Worm (Caenorhabditis elegans) whole organism, L4 larva: ENCODE results near the gene C45B11.5.

ENCODE experiments used
- F10B5.3 ChIP-seq: sonication (generic microtip); optimal IDR thresholded peaks from 2 replicates; lab custom pipeline; 2016; ENCODE audit warnings: mild to moderate bottlenecking, missing genetic modification characterization, missing compliant biosample characterization
- F44E2.7 ChIP-seq: fragments of 200-800 bp; sonication (Bioruptor generic); IDR thresholded peaks from 2 replicates; pipeline ENCODE4 v2.1.2; 2022; ENCODE audit warnings: missing genetic modification characterization, missing compliant biosample characterization
- R02D3.7 ChIP-seq: fragments of 150-350 bp; sonication (generic microtip); optimal IDR thresholded peaks from 3 replicates; lab custom pipeline; 2014; ENCODE audit warnings: missing biosample characterization, missing genetic modification characterization
- T20F7.1 ChIP-seq: fragments of 200-800 bp; sonication (Bioruptor generic); optimal IDR thresholded peaks from 2 replicates; lab custom pipeline; 2018; ENCODE audit warnings: mild to moderate bottlenecking, missing genetic modification characterization, missing compliant biosample characterization
- T26A8.4 ChIP-seq: fragments of 200-800 bp; sonication (Bioruptor generic); IDR thresholded peaks from 2 replicates; pipeline ENCODE4 v1.3.6; 2022; ENCODE audit warnings: missing genetic modification characterization, missing compliant biosample characterization
- Y75B8A.6 ChIP-seq: fragments of 200-800 bp; sonication (Bioruptor generic); IDR thresholded peaks from 2 replicates; pipeline ENCODE4 v1.3.6; 2022; ENCODE audit warnings: missing genetic modification reagents, missing genetic modification characterization, missing compliant biosample characterization
- ZK546.5 ChIP-seq, 2 experiments: sonication (generic microtip); optimal IDR thresholded peaks; 2 replicates each; lab custom pipeline; 2017; ENCODE audit warnings: missing biosample characterization in 2 of 2, missing genetic modification characterization in 2 of 2
- aly-2 ChIP-seq: sonication (generic microtip); optimal IDR thresholded peaks from 2 replicates; lab custom pipeline; 2018; ENCODE audit warnings: missing biosample characterization, missing genetic modification characterization
- ama-1 ChIP-seq: fragments of 150-350 bp; optimal IDR thresholded peaks from 2 replicates; lab custom pipeline; 2014; ENCODE audit warnings: inconsistent platforms, mixed read lengths
- ceh-20 ChIP-seq: fragments of 200-800 bp; sonication (Bioruptor generic); IDR thresholded peaks from 2 replicates; pipeline ENCODE4 v1.3.6; 2022; ENCODE audit warnings: missing genetic modification reagents, missing genetic modification characterization, missing compliant biosample characterization
- daf-16 ChIP-seq, 3 experiments: sonication (generic microtip); optimal IDR thresholded peaks; 2 replicates each; lab custom pipeline; 2016 to 2017; ENCODE audit warnings: missing genetic modification characterization in 3 of 3, missing genetic modification reagents in 3 of 3, mild to moderate bottlenecking in 2 of 3, missing compliant biosample characterization in 2 of 3, missing biosample characterization in 1 of 3, moderate library complexity in 1 of 3
- dmd-6 ChIP-seq: fragments of 200-800 bp; sonication (Bioruptor generic); IDR thresholded peaks from 2 replicates; pipeline ENCODE4 v1.3.6; 2022; ENCODE audit warnings: missing genetic modification reagents, missing genetic modification characterization, missing compliant biosample characterization
- duxl-1 ChIP-seq: sonication (generic microtip); optimal IDR thresholded peaks from 2 replicates; lab custom pipeline; 2016; ENCODE audit warnings: mild to moderate bottlenecking, missing genetic modification characterization, moderate library complexity, missing compliant biosample characterization; ENCODE audit not compliant: poor library complexity
- dve-1 ChIP-seq: sonication (generic microtip); optimal IDR thresholded peaks from 2 replicates; lab custom pipeline; 2017; ENCODE audit warnings: antibody characterized with exemption, mild to moderate bottlenecking, missing genetic modification characterization, missing compliant biosample characterization; ENCODE audit not compliant: insufficient read depth
- egl-27 ChIP-seq: sonication (generic microtip); optimal IDR thresholded peaks from 3 replicates; lab custom pipeline; 2017; ENCODE audit warnings: missing biosample characterization, missing genetic modification reagents, missing genetic modification characterization
- hif-1 ChIP-seq, 2 experiments: sonication (generic microtip); optimal IDR thresholded peaks; 2 replicates each; lab custom pipeline; 2016 to 2017; ENCODE audit warnings: missing compliant biosample characterization in 2 of 2, missing genetic modification characterization in 2 of 2, missing genetic modification reagents in 2 of 2, missing genotype in 2 of 2, mild to moderate bottlenecking in 1 of 2
- hlh-11 ChIP-seq: fragments of 200-800 bp; sonication (Bioruptor generic); optimal IDR thresholded peaks from 2 replicates; lab custom pipeline; 2018; ENCODE audit warnings: mild to moderate bottlenecking, missing genetic modification characterization, missing compliant biosample characterization
- hlh-30 ChIP-seq: sonication (generic microtip); optimal IDR thresholded peaks from 2 replicates; lab custom pipeline; 2017; ENCODE audit warnings: antibody characterized with exemption, mild to moderate bottlenecking, missing genetic modification characterization, missing compliant biosample characterization; ENCODE audit not compliant: insufficient read depth
- lin-1 ChIP-seq: fragments of 200-800 bp; sonication (Bioruptor generic); IDR thresholded peaks from 2 replicates; pipeline ENCODE4 v1.3.6; 2022; ENCODE audit warnings: missing genetic modification reagents, missing genetic modification characterization, missing compliant biosample characterization
- lin-13 ChIP-seq: fragments of 150-350 bp; optimal IDR thresholded peaks from 2 replicates; lab custom pipeline; 2014; ENCODE audit warnings: missing biosample characterization, missing genetic modification reagents, missing genetic modification characterization
- lin-29 ChIP-seq: fragments of 200-800 bp; sonication (Bioruptor generic); IDR thresholded peaks from 2 replicates; pipeline ENCODE4 v1.3.6; 2022; ENCODE audit warnings: missing genetic modification reagents, missing genetic modification characterization, missing compliant biosample characterization
- lin-38 ChIP-seq: fragments of 200-800 bp; sonication (Bioruptor generic); IDR thresholded peaks from 2 replicates; pipeline ENCODE4 v1.3.6; 2022; ENCODE audit warnings: missing genetic modification reagents, missing genetic modification characterization, missing compliant biosample characterization
- lir-3 ChIP-seq: sonication (generic microtip); optimal IDR thresholded peaks from 2 replicates; lab custom pipeline; 2016; ENCODE audit warnings: mild to moderate bottlenecking, missing genetic modification characterization, missing compliant biosample characterization
- lsy-2 ChIP-seq, 2 experiments: fragments of 150-350 bp in 1 of 2; sonication (generic microtip) in 1 of 2; optimal IDR thresholded peaks; 2 replicates each; lab custom pipeline; 2014 to 2017; ENCODE audit warnings: missing biosample characterization in 2 of 2, missing genetic modification characterization in 2 of 2
- madf-5 ChIP-seq, 2 experiments: fragments of 200-800 bp; sonication (Bioruptor generic); IDR thresholded peaks; 2 replicates each; pipeline ENCODE4 v1.3.6; 2022; ENCODE audit warnings: missing compliant biosample characterization in 2 of 2, missing genetic modification characterization in 2 of 2
- mdl-1 ChIP-seq, 2 experiments: fragments of 150-350 bp in 1 of 2; sonication (generic microtip) in 1 of 2; optimal IDR thresholded peaks; 2 replicates each; lab custom pipeline; 2014 to 2017; ENCODE audit warnings: missing biosample characterization in 2 of 2, missing genetic modification characterization in 2 of 2
- mep-1 ChIP-seq: fragments of 150-350 bp; sonication (generic microtip); optimal IDR thresholded peaks from 3 replicates; lab custom pipeline; 2014; ENCODE audit warnings: missing biosample characterization, missing genetic modification characterization
- mes-2 ChIP-seq: sonication (generic microtip); optimal IDR thresholded peaks from 2 replicates; lab custom pipeline; 2016; ENCODE audit warnings: missing genotype, mild to moderate bottlenecking, missing genetic modification characterization, missing compliant biosample characterization; ENCODE audit not compliant: poor library complexity, severe bottlenecking
- mxl-2 ChIP-seq: fragments of 200-800 bp; sonication (Bioruptor generic); conservative IDR thresholded peaks from 2 replicates; pipeline ENCODE4 v1.3.6; 2022; ENCODE audit warnings: missing genetic modification reagents, missing genetic modification characterization, missing compliant biosample characterization
- mxl-3 ChIP-seq: fragments of 200-800 bp; sonication (Bioruptor generic); optimal IDR thresholded peaks from 2 replicates; lab custom pipeline; 2018; ENCODE audit warnings: mild to moderate bottlenecking, missing genetic modification characterization, missing compliant biosample characterization
- nhr-102 ChIP-seq: sonication (generic microtip); optimal IDR thresholded peaks from 2 replicates; lab custom pipeline; 2016; ENCODE audit warnings: mild to moderate bottlenecking, missing genetic modification characterization, moderate library complexity, missing compliant biosample characterization
- nhr-28 ChIP-seq: fragments of 150-350 bp; optimal IDR thresholded peaks from 2 replicates; lab custom pipeline; 2014; ENCODE audit warnings: missing biosample characterization, missing genetic modification characterization
- nhr-41 ChIP-seq: fragments of 200-800 bp; sonication (Bioruptor generic); IDR thresholded peaks from 2 replicates; pipeline ENCODE4 v1.3.6; 2022; ENCODE audit warnings: missing genetic modification reagents, missing genetic modification characterization, missing compliant biosample characterization
- nhr-42 ChIP-seq: fragments of 200-800 bp; sonication (Bioruptor generic); IDR thresholded peaks from 2 replicates; pipeline ENCODE4 v1.3.6; 2022; ENCODE audit warnings: missing genetic modification characterization, missing compliant biosample characterization
- nhr-48 ChIP-seq: sonication (generic microtip); optimal IDR thresholded peaks from 2 replicates; lab custom pipeline; 2016; ENCODE audit warnings: mild to moderate bottlenecking, missing genetic modification characterization, missing compliant biosample characterization
- nhr-6 ChIP-seq: fragments of 150-350 bp; optimal IDR thresholded peaks from 2 replicates; lab custom pipeline; 2014; ENCODE audit warnings: missing biosample characterization, missing genetic modification characterization
- nhr-76 ChIP-seq: fragments of 150-350 bp; optimal IDR thresholded peaks from 2 replicates; lab custom pipeline; 2014; ENCODE audit warnings: missing biosample characterization, missing genetic modification characterization
- nhr-77 ChIP-seq: fragments of 150-350 bp; optimal IDR thresholded peaks from 2 replicates; lab custom pipeline; 2014; ENCODE audit warnings: missing biosample characterization, missing genetic modification characterization
- pha-4 ChIP-seq, 2 experiments: fragments of 150-350 bp in 1 of 2; fragments of 200-800 bp in 1 of 2; sonication (Bioruptor generic) in 1 of 2; IDR thresholded peaks in 1 of 2; optimal IDR thresholded peaks in 1 of 2; 2 replicates each; pipeline versions ENCODE4 v1.3.6 to Lab custom; 2014 to 2022; ENCODE audit warnings: missing genetic modification characterization in 2 of 2, missing genetic modification reagents in 2 of 2, missing biosample characterization in 1 of 2, missing compliant biosample characterization in 1 of 2
- php-3 ChIP-seq: fragments of 200-800 bp; sonication (Bioruptor generic); IDR thresholded peaks from 2 replicates; pipeline ENCODE4 v1.3.6; 2022; ENCODE audit warnings: missing genetic modification reagents, missing genetic modification characterization, missing compliant biosample characterization
- pqm-1 ChIP-seq: sonication (generic microtip); optimal IDR thresholded peaks from 2 replicates; lab custom pipeline; 2017; ENCODE audit warnings: missing biosample characterization, missing genetic modification characterization
- saeg-2 ChIP-seq: fragments of 200-800 bp; sonication (Bioruptor generic); IDR thresholded peaks from 2 replicates; pipeline ENCODE4 v1.3.6; 2022; ENCODE audit warnings: missing genetic modification reagents, missing genetic modification characterization, missing compliant biosample characterization
- set-16 ChIP-seq: fragments of 200-800 bp; sonication (Bioruptor generic); IDR thresholded peaks from 2 replicates; pipeline ENCODE4 v1.3.6; 2022; ENCODE audit warnings: missing genetic modification reagents, missing genetic modification characterization, missing compliant biosample characterization
- tra-1 ChIP-seq: fragments of 200-800 bp; sonication (Bioruptor generic); IDR thresholded peaks from 2 replicates; pipeline ENCODE4 v1.3.6; 2022; ENCODE audit warnings: missing genetic modification reagents, missing genetic modification characterization, missing compliant biosample characterization
- unc-130 ChIP-seq: sonication (generic microtip); optimal IDR thresholded peaks from 2 replicates; lab custom pipeline; 2016; ENCODE audit warnings: missing genetic modification reagents, missing genetic modification characterization, missing compliant biosample characterization
- unc-39 ChIP-seq: sonication (generic microtip); optimal IDR thresholded peaks from 2 replicates; lab custom pipeline; 2017; ENCODE audit warnings: missing biosample characterization, missing genetic modification characterization
- zfp-2 ChIP-seq: sonication (generic microtip); optimal IDR thresholded peaks from 2 replicates; lab custom pipeline; 2016; ENCODE audit warnings: mild to moderate bottlenecking, missing genetic modification characterization, missing compliant biosample characterization
- zfp-3 ChIP-seq: fragments of 200-800 bp; sonication (Bioruptor generic); conservative IDR thresholded peaks from 2 replicates; pipeline ENCODE4 v1.3.6; 2022; ENCODE audit warnings: missing genetic modification reagents, missing genetic modification characterization, missing compliant biosample characterization
- zip-2 ChIP-seq: fragments of 150-350 bp; optimal IDR thresholded peaks from 2 replicates; lab custom pipeline; 2014; ENCODE audit warnings: missing biosample characterization, missing genetic modification characterization
- ztf-11 ChIP-seq: fragments of 150-350 bp; optimal IDR thresholded peaks from 2 replicates; lab custom pipeline; 2014; ENCODE audit warnings: missing biosample characterization, missing genetic modification characterization

C45B11.5 gene

ce11 chrV:11069277-11069676 lies 27.7 kb downstream of the C45B11.5 start, which contains the start of gene T04C12.8:
Gene T04C12.8, minus strand, starts transcription at chrV:11069358.
- TF ChIP-seq ZK546.5 (tag; optimal IDR thresholded peaks at IDR 0.05; lab: Kevin White, UChicago) (no peak), hlh-11 (tag; lab: Kevin White, UChicago) (peak; percentile 91), aly-2 (no peak), nhr-28 (tag; lab: Kevin White, UChicago) (peak; percentile 86), nhr-76 (tag; lab: Kevin White, UChicago) (no peak), F10B5.3 (no peak), nhr-42 (0 out of 2 replicates have a peak, but pooled peaks have one; percentile 5), F44E2.7 (GFP tag; lab: Robert Waterston, UW) (no peak), mxl-3 (GFP tag; lab: Kevin White, UChicago) (peak; percentile 54), daf-16 (GFP tag; optimal IDR thresholded peaks at IDR 0.05; lab: Kevin White, UChicago) (peak in 1 of 2 experiments; percentile 86), daf-16 (tag; optimal IDR thresholded peaks at IDR 0.05; lab: Kevin White, UChicago) (peak; percentile 99), mep-1 (peak; percentile 20), ceh-20 (GFP tag; lab: Robert Waterston, UW) (0 out of 2 replicates have a peak, but pooled peaks have one; percentile 41), egl-27 (tag; lab: Kevin White, UChicago) (no peak), madf-5 (GFP tag; IDR thresholded peaks at IDR 0.05; lab: Robert Waterston, UW) (no peak), dmd-6 (GFP tag; lab: Robert Waterston, UW) (peak; percentile 92), pha-4 (GFP tag; IDR thresholded peaks at IDR 0.05; lab: Robert Waterston, UW) (no peak), pha-4 (tag; optimal IDR thresholded peaks at IDR 0.05; lab: Kevin White, UChicago) (peak; percentile 2), nhr-102 (tag; lab: Kevin White, UChicago) (peak; percentile 82), ztf-11 (tag; lab: Kevin White, UChicago) (no peak), hlh-30 (peak; percentile 69), lsy-2 (tag; optimal IDR thresholded peaks at IDR 0.05; lab: Kevin White, UChicago) (peak in 1 of 2 experiments; percentile 53), nhr-77 (tag; lab: Kevin White, UChicago) (peak; percentile 92), R02D3.7 (tag; lab: Kevin White, UChicago) (no peak), nhr-48 (tag; lab: Kevin White, UChicago) (peak; percentile 21), dve-1 (tag; lab: Kevin White, UChicago) (peak; percentile 96), zip-2 (tag; lab: Kevin White, UChicago) (no peak), nhr-41 (no peak), unc-130 (GFP tag; lab: Kevin White, UChicago) (no peak), lin-1 (GFP tag; lab: Robert Waterston, UW) (peak; percentile 52), tra-1 (GFP tag; lab: Robert Waterston, UW) (peak; percentile 61; the same call in 1 of the 2 replicates), mdl-1 (tag; optimal IDR thresholded peaks at IDR 0.05; lab: Kevin White, UChicago) (peak in 1 of 2 experiments; percentile 77), T26A8.4 (peak; percentile 36; the same call in 1 of the 2 replicates), hif-1 (tag; optimal IDR thresholded peaks at IDR 0.05; lab: Kevin White, UChicago) (peak in 1 of 2 experiments; percentile 27), unc-39 (tag; lab: Kevin White, UChicago) (no peak), saeg-2 (GFP tag; lab: Robert Waterston, UW) (peak; percentile 65; the same call in 1 of the 2 replicates), T20F7.1 (GFP tag; lab: Kevin White, UChicago) (peak; percentile 58), php-3 (peak; percentile 94), pqm-1 (peak; percentile 94)

- TF ChIP-seq mxl-2 (GFP tag; lab: Robert Waterston, UW) (no peak), nhr-28 (tag; lab: Kevin White, UChicago) (peak; percentile 89), lin-38 (GFP tag; lab: Robert Waterston, UW) (no peak), mes-2 (no peak), nhr-6 (no peak), lin-29 (GFP tag; lab: Robert Waterston, UW) (no peak), zip-2 (tag; lab: Kevin White, UChicago) (no peak), zfp-3 (GFP tag; lab: Robert Waterston, UW) (no peak), zfp-2 (tag; lab: Kevin White, UChicago) (no peak), set-16 (GFP tag; lab: Robert Waterston, UW) (no peak), duxl-1 (tag; lab: Kevin White, UChicago) (no peak), lin-13 (no peak), hlh-11 (tag; lab: Kevin White, UChicago) (peak; percentile 60), Y75B8A.6 (GFP tag; lab: Robert Waterston, UW) (no peak), dmd-6 (GFP tag; lab: Robert Waterston, UW) (peak; percentile 71), lir-3 (tag; lab: Kevin White, UChicago) (no peak), ama-1 (lab: Kevin White, UChicago) (no peak)
Observed at ce11 chrV:11070388-11070787, 28.8 kb downstream of the C45B11.5 start.
